Worm (Caenorhabditis elegans): ENCODE data around the gene F53B3.5.

The F53B3.5 gene

DNA sequence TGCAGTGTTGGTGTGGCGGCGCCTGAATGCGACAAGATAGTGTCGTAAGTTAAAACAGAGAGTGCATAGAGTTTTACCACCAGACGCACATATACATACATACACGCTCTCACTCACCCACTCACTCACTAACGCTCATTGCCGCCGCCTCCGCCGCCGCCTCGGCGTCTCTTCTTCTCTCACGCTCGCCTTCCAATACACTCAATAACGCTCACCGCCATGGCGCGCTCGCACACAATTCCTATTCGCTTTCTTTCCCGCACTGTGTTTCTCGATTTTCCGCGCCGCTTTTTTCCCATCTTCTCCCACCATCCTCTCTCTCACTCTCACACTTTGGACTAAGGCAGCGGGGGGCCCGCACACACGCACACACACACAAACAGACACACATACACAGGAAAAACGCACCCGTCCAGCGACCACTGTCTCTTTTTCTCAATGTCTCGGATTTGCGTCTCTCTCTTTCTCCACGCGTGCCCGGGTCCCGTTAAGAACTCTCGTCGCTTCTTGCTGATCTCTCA, 26.9 kb downstream of the F53B3.5 start, which contains the start of gene kin-29 (continued):
- TF ChIP-seq ceh-82 (tag; optimal IDR thresholded peaks at IDR 0.05) (no peak), nhr-43 (tag; optimal IDR thresholded peaks at IDR 0.05; ENCODE audit: poor library complexity, severe bottlenecking) (peak; percentile 41), ceh-9 (tag; optimal IDR thresholded peaks at IDR 0.05) (no peak), ceh-28 (tag; optimal IDR thresholded peaks at IDR 0.05) (peak; percentile 71), nhr-12 (tag; optimal IDR thresholded peaks at IDR 0.05) (no peak), unc-62 (GFP tag; optimal IDR thresholded peaks at IDR 0.05) (peak; percentile 61), elt-1 (tag; optimal IDR thresholded peaks at IDR 0.05) (peak; percentile 69), mml-1 (tag; optimal IDR thresholded peaks at IDR 0.05) (no peak), lin-15B (tag; optimal IDR thresholded peaks at IDR 0.05) (peak; percentile 45)

- TF ChIP-seq nhr-25 (tag; optimal IDR thresholded peaks at IDR 0.05) = peak; percentile 2
- no peak for TF ChIP-seq nhr-77 (tag; optimal IDR thresholded peaks at IDR 0.05)
- no peak for TF ChIP-seq ceh-16 (tag; optimal IDR thresholded peaks at IDR 0.05)
- TF ChIP-seq snpc-4 (tag; optimal IDR thresholded peaks at IDR 0.05) = peak; percentile 86
- no peak for TF ChIP-seq lsy-12 (tag; optimal IDR thresholded peaks at IDR 0.05)
Observed at ce11 chrX:2843508-2843907, 35.9 kb downstream of the F53B3.5 start.

- TF ChIP-seq hmg-11 (tag; optimal IDR thresholded peaks at IDR 0.05) = peak; percentile 3
- no peak for TF ChIP-seq elt-1 (tag; optimal IDR thresholded peaks at IDR 0.05)
- peak; percentile 50 for TF ChIP-seq pha-4 (tag; optimal IDR thresholded peaks at IDR 0.05)
- peak; percentile 48 for TF ChIP-seq jun-1 (tag; optimal IDR thresholded peaks at IDR 0.05)
- peak; percentile 94 for TF ChIP-seq elt-2 (tag; optimal IDR thresholded peaks at IDR 0.05)
- TF ChIP-seq pqm-1 (tag; optimal IDR thresholded peaks at IDR 0.05) = peak; percentile 77
- TF ChIP-seq egl-5 (tag; optimal IDR thresholded peaks at IDR 0.05) = no peak
- TF ChIP-seq aly-2 (tag; optimal IDR thresholded peaks at IDR 0.05) = no peak
- no peak for TF ChIP-seq fkh-2 (tag; optimal IDR thresholded peaks at IDR 0.05)
Observed at ce11 chrX:2841754-2842153, 37.6 kb downstream of the F53B3.5 start.

- TF ChIP-seq elt-2 (tag; optimal IDR thresholded peaks at IDR 0.05) = no peak
- TF ChIP-seq mdl-1 (tag; optimal IDR thresholded peaks at IDR 0.05) = no peak
- no peak for TF ChIP-seq nhr-11 (tag; optimal IDR thresholded peaks at IDR 0.05)
- TF ChIP-seq nhr-67 (tag; optimal IDR thresholded peaks at IDR 0.05) = no peak
- no peak for TF ChIP-seq unc-39 (tag; optimal IDR thresholded peaks at IDR 0.05)
- TF ChIP-seq elt-3 (tag; optimal IDR thresholded peaks at IDR 0.05) = no peak
- TF ChIP-seq lsy-12 (tag; optimal IDR thresholded peaks at IDR 0.05) = no peak
- no peak for TF ChIP-seq pqm-1 (tag; optimal IDR thresholded peaks at IDR 0.05)
- TF ChIP-seq eor-1 (tag; optimal IDR thresholded peaks at IDR 0.05) = no peak
- TF ChIP-seq nhr-237 (tag; optimal IDR thresholded peaks at IDR 0.05) = no peak
- no peak for TF ChIP-seq fkh-10 (GFP tag; optimal IDR thresholded peaks at IDR 0.05)
- no peak for TF ChIP-seq unc-62 (GFP tag; optimal IDR thresholded peaks at IDR 0.05)
- TF ChIP-seq ztf-11 (tag; optimal IDR thresholded peaks at IDR 0.05) = no peak
- TF ChIP-seq nhr-77 (tag; optimal IDR thresholded peaks at IDR 0.05) = no peak
- no peak for TF ChIP-seq daf-12 (tag; optimal IDR thresholded peaks at IDR 0.05)
- no peak for TF ChIP-seq nhr-12 (tag; optimal IDR thresholded peaks at IDR 0.05)
- TF ChIP-seq egl-27 (tag; optimal IDR thresholded peaks at IDR 0.05) = no peak
Observed at ce11 chrX:2840287-2840686, 39.1 kb downstream of the F53B3.5 start, which contains the start of gene Y71H10B.1. Gene Y71H10B.1, minus strand, starts transcription at chrX:2840292.

DNA sequence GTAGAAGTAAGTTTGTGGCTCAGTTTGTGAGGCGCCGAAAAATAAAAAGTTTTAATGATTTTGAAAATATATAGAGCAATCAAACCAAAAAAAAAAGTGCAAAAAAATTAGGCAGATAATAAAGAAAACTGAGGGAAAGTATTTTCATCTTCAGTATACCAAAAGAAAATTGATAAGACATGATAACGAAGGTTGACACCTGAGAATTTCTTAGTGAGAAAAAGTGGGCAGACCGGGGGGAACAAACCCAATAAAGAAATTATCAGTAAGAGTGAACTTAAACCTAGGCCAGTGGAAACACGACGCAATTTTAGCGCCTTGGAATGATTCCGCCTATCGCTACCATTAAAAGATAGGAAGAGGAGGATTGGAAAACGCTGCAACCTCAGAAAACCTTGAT, 40.8 kb downstream of the F53B3.5 start:
- TF ChIP-seq ceh-16 (tag; optimal IDR thresholded peaks at IDR 0.05) (no peak), nhr-67 (tag; optimal IDR thresholded peaks at IDR 0.05) (no peak), ceh-9 (tag; optimal IDR thresholded peaks at IDR 0.05) (no peak), elt-2 (tag; optimal IDR thresholded peaks at IDR 0.05) (peak; percentile 89), lsy-12 (tag; optimal IDR thresholded peaks at IDR 0.05) (no peak), fkh-2 (tag; optimal IDR thresholded peaks at IDR 0.05) (no peak), ZK546.5 (tag; optimal IDR thresholded peaks at IDR 0.05) (no peak), hmg-11 (tag; optimal IDR thresholded peaks at IDR 0.05) (no peak), pqm-1 (tag; optimal IDR thresholded peaks at IDR 0.05) (peak; percentile 54), nhr-12 (tag; optimal IDR thresholded peaks at IDR 0.05) (no peak), nhr-11 (tag; optimal IDR thresholded peaks at IDR 0.05) (no peak), snpc-4 (tag; optimal IDR thresholded peaks at IDR 0.05) (no peak), elt-3 (tag; optimal IDR thresholded peaks at IDR 0.05) (no peak), fkh-10 (GFP tag; optimal IDR thresholded peaks at IDR 0.05) (no peak), nhr-76 (tag; optimal IDR thresholded peaks at IDR 0.05) (no peak)
